Fruit fly (Drosophila melanogaster): Measurements from ENCODE around the gene tx.

tx gene

dm6 chr3R:26409780-26410179 is 30.8 kb upstream of the tx start (continued):
- no peak for TF ChIP-seq Hmr (GFP tag; optimal IDR thresholded peaks at IDR 0.05)
- TF ChIP-seq lov (optimal IDR thresholded peaks at IDR 0.05), result no peak
- no peak for TF ChIP-seq lov (GFP tag; IDR thresholded peaks at IDR 0.05)
- TF ChIP-seq ken (GFP tag; IDR thresholded peaks at IDR 0.05), result no peak
- no peak for TF ChIP-seq CG8281 (tag; optimal IDR thresholded peaks at IDR 0.05)
- no peak for TF ChIP-seq lilli (GFP tag; optimal IDR thresholded peaks at IDR 0.05)
- TF ChIP-seq CG13123 (GFP tag; optimal IDR thresholded peaks at IDR 0.05), result no peak
- no peak for TF ChIP-seq Optix (GFP tag; IDR thresholded peaks at IDR 0.05)
- no peak for TF ChIP-seq fu2 (GFP tag; optimal IDR thresholded peaks at IDR 0.05)
- TF ChIP-seq Hey (tag; optimal IDR thresholded peaks at IDR 0.05), result no peak
- TF ChIP-seq CG34422 (GFP tag; IDR thresholded peaks at IDR 0.05), result 0 out of 3 replicates have a peak, but pooled peaks have one; percentile 22
- TF ChIP-seq CG30020 (tag; optimal IDR thresholded peaks at IDR 0.05), result no peak
- TF ChIP-seq gsb-n (tag; optimal IDR thresholded peaks at IDR 0.05), result no peak
- no peak for TF ChIP-seq CG4707 (GFP tag; optimal IDR thresholded peaks at IDR 0.05)
- no peak for TF ChIP-seq pan (optimal IDR thresholded peaks at IDR 0.05)
- peak in 1 of 2 experiments; percentile 50 for TF ChIP-seq pan (GFP tag; optimal IDR thresholded peaks at IDR 0.05 in 1 of 2, IDR thresholded peaks at IDR 0.05 in 1 of 2)
- TF ChIP-seq CG11695 (GFP tag; IDR thresholded peaks at IDR 0.05), result no peak
- no peak for TF ChIP-seq bsh (GFP tag; optimal IDR thresholded peaks at IDR 0.05)
- no peak for TF ChIP-seq CG10654 (GFP tag; optimal IDR thresholded peaks at IDR 0.05)
- TF ChIP-seq grau (tag; optimal IDR thresholded peaks at IDR 0.05), result no peak
- no peak for TF ChIP-seq CG6854 (GFP tag; optimal IDR thresholded peaks at IDR 0.05)
- no peak for TF ChIP-seq Vsx1 (GFP tag; optimal IDR thresholded peaks at IDR 0.05)
- peak; percentile 29; the same call in 1 of the 2 replicates for TF ChIP-seq sob (GFP tag; IDR thresholded peaks at IDR 0.05)
- TF ChIP-seq CG4360 (GFP tag; IDR thresholded peaks at IDR 0.05), result no peak
- TF ChIP-seq ase (GFP tag; IDR thresholded peaks at IDR 0.05), result peak; percentile 47; the same call in 1 of the 3 replicates

dm6 chr3R:26413788-26414187 is 26.8 kb upstream of the tx start, which contains the start of gene Ald2:
Gene Ald2 (plus strand): TSS chr3R:26414088.
- no peak for TF ChIP-seq Hr39 (optimal IDR thresholded peaks at IDR 0.05)
- no peak for TF ChIP-seq CG2129 (GFP tag; IDR thresholded peaks at IDR 0.05; ENCODE audit: partially characterized antibody)
- no peak for TF ChIP-seq gfzf (GFP tag; optimal IDR thresholded peaks at IDR 0.05)
- no peak for TF ChIP-seq hb (GFP tag; IDR thresholded peaks at IDR 0.05; ENCODE audit: partially characterized antibody)
- no peak for TF ChIP-seq HLH54F (GFP tag; optimal IDR thresholded peaks at IDR 0.05)
- TF ChIP-seq CG1233 (GFP tag; optimal IDR thresholded peaks at IDR 0.05), result no peak
- TF ChIP-seq ato (GFP tag; IDR thresholded peaks at IDR 0.05; ENCODE audit: partially characterized antibody), result no peak
- TF ChIP-seq Gug (GFP tag; IDR thresholded peaks at IDR 0.05), result no peak
- TF ChIP-seq Eip74EF (GFP tag; optimal IDR thresholded peaks at IDR 0.05), result no peak

- no peak for TF ChIP-seq CG10209 (GFP tag; optimal IDR thresholded peaks at IDR 0.05)
- TF ChIP-seq zen (tag; optimal IDR thresholded peaks at IDR 0.05), result no peak
- TF ChIP-seq Pdp1 (GFP tag; optimal IDR thresholded peaks at IDR 0.05), result peak in 1 of 2 experiments; percentile 26
- no peak for TF ChIP-seq wdn (GFP tag; IDR thresholded peaks at IDR 0.05)
- TF ChIP-seq lbe (GFP tag; optimal IDR thresholded peaks at IDR 0.05), result no peak
- no peak for TF ChIP-seq Tbp (GFP tag; optimal IDR thresholded peaks at IDR 0.05)
- TF ChIP-seq dpn (GFP tag; optimal IDR thresholded peaks at IDR 0.05), result no peak
- TF ChIP-seq CG16813 (GFP tag; IDR thresholded peaks at IDR 0.05; ENCODE audit: partially characterized antibody), result no peak
- TF ChIP-seq CG10979 (tag; optimal IDR thresholded peaks at IDR 0.05), result no peak
Measured at dm6 chr3R:26425005-26425404, 15.6 kb upstream of the tx start, which contains the start of gene CG6503. Gene CG6503 (minus strand): TSS chr3R:26425105.
